Worm (Caenorhabditis elegans) whole organism, young adult: Measurements from ENCODE around the gene Y102A11A.1.
A peak's percentile ranks its signal among the peaks of the same experiment; 100 is the strongest.
"Not testable (repeated sequence)": the region's sequence is repeated elsewhere in the genome, so short reads cannot be mapped to it uniquely, and the experiment has no call there.

ENCODE experiments used
- B0019.2 ChIP-seq: fragments of 200-800 bp; sonication (Bioruptor generic); conservative IDR thresholded peaks from 2 replicates; pipeline ENCODE4 v1.3.6; 2022; ENCODE audit warnings: missing genetic modification reagents, missing genetic modification characterization, missing compliant biosample characterization
- C17E4.6 ChIP-seq: fragments of 200-800 bp; sonication (Bioruptor generic); IDR thresholded peaks from 2 replicates; pipeline ENCODE4 v1.3.6; 2022; ENCODE audit warnings: missing genetic modification reagents, missing genetic modification characterization, missing compliant biosample characterization
- D2030.7 ChIP-seq: fragments of 200-800 bp; sonication (Bioruptor generic); IDR thresholded peaks from 2 replicates; pipeline ENCODE4 v1.3.6; 2022; ENCODE audit warnings: missing genetic modification reagents, missing genetic modification characterization, missing compliant biosample characterization
- F33H1.4 ChIP-seq: fragments of 200-800 bp; sonication (Bioruptor generic); IDR thresholded peaks from 2 replicates; pipeline ENCODE4 v1.3.6; 2022; ENCODE audit warnings: missing genetic modification reagents, missing genetic modification characterization, missing compliant biosample characterization
- F37B4.10 ChIP-seq: fragments of 200-800 bp; sonication (Bioruptor generic); IDR thresholded peaks from 2 replicates; pipeline ENCODE4 v1.3.6; 2022; ENCODE audit warnings: missing genetic modification characterization, missing compliant biosample characterization
- K11D2.4 ChIP-seq: fragments of 200-800 bp; sonication (Bioruptor generic); IDR thresholded peaks from 2 replicates; pipeline ENCODE4 v1.3.6; 2022; ENCODE audit warnings: missing genetic modification reagents, missing genetic modification characterization, missing compliant biosample characterization
- Y53F4B.3 ChIP-seq: fragments of 200-800 bp; sonication (Bioruptor generic); IDR thresholded peaks from 2 replicates; pipeline ENCODE4 v1.3.6; 2022; ENCODE audit warnings: missing genetic modification reagents, missing genetic modification characterization, missing compliant biosample characterization
- Y53G8AR.9 ChIP-seq: fragments of 200-800 bp; sonication (Bioruptor generic); conservative IDR thresholded peaks from 2 replicates; pipeline ENCODE4 v1.3.6; 2022; ENCODE audit warnings: missing genetic modification reagents, missing genetic modification characterization, missing compliant biosample characterization
- Y56A3A.18 ChIP-seq: fragments of 200-800 bp; sonication (Bioruptor generic); IDR thresholded peaks from 2 replicates; pipeline ENCODE4 v1.3.6; 2022; ENCODE audit warnings: missing genetic modification reagents, missing genetic modification characterization, missing compliant biosample characterization
- Y79H2A.3 ChIP-seq: fragments of 200-800 bp; sonication (Bioruptor generic); conservative IDR thresholded peaks from 2 replicates; pipeline ENCODE4 v1.3.6; 2022; ENCODE audit warnings: missing genetic modification reagents, missing genetic modification characterization, missing compliant biosample characterization
- Y95B8A.8 ChIP-seq: fragments of 200-800 bp; sonication (Bioruptor generic); IDR thresholded peaks from 2 replicates; pipeline ENCODE4 v1.3.6; 2022; ENCODE audit warnings: missing genetic modification reagents, missing genetic modification characterization, missing compliant biosample characterization
- aptf-2 ChIP-seq: fragments of 200-800 bp; sonication (Bioruptor generic); conservative IDR thresholded peaks from 2 replicates; pipeline ENCODE4 v1.3.6; 2022; ENCODE audit warnings: missing genetic modification reagents, missing genetic modification characterization, missing compliant biosample characterization
- attf-3 ChIP-seq: fragments of 200-800 bp; sonication (Bioruptor generic); conservative IDR thresholded peaks from 2 replicates; pipeline ENCODE4 v1.3.6; 2022; ENCODE audit warnings: missing genetic modification reagents, missing genetic modification characterization, missing compliant biosample characterization
- attf-6 ChIP-seq: fragments of 200-800 bp; sonication (Bioruptor generic); IDR thresholded peaks from 2 replicates; pipeline ENCODE4 v1.3.6; 2022; ENCODE audit warnings: missing genetic modification reagents, missing genetic modification characterization, missing compliant biosample characterization
- bed-1 ChIP-seq: fragments of 200-800 bp; sonication (Bioruptor generic); IDR thresholded peaks from 2 replicates; pipeline ENCODE4 v1.3.6; 2022; ENCODE audit warnings: missing genetic modification reagents, missing genetic modification characterization, missing compliant biosample characterization
- bed-2 ChIP-seq: fragments of 200-800 bp; sonication (Bioruptor generic); IDR thresholded peaks from 2 replicates; pipeline ENCODE4 v1.3.6; 2022; ENCODE audit warnings: missing genetic modification reagents, missing genetic modification characterization, missing compliant biosample characterization
- cebp-1 ChIP-seq, 2 experiments: fragments of 200-800 bp in 1 of 2; sonication (Bioruptor generic) in 1 of 2; sonication (generic microtip) in 1 of 2; IDR thresholded peaks in 1 of 2; optimal IDR thresholded peaks in 1 of 2; 2 replicates each; pipeline versions ENCODE4 v1.3.6 to Lab custom; 2017 to 2022; ENCODE audit warnings: missing compliant biosample characterization in 2 of 2, missing genetic modification characterization in 2 of 2, mild to moderate bottlenecking in 1 of 2, missing genetic modification reagents in 1 of 2, moderate library complexity in 1 of 2
- cebp-2 ChIP-seq: fragments of 200-800 bp; sonication (Bioruptor generic); IDR thresholded peaks from 2 replicates; pipeline ENCODE4 v1.3.6; 2022; ENCODE audit warnings: missing genetic modification characterization, missing compliant biosample characterization
- ceh-100 ChIP-seq: fragments of 200-800 bp; sonication (Bioruptor generic); IDR thresholded peaks from 2 replicates; pipeline ENCODE4 v1.3.6; 2022; ENCODE audit warnings: missing genetic modification reagents, missing genetic modification characterization, missing compliant biosample characterization
- ceh-40 ChIP-seq: fragments of 200-800 bp; sonication (Bioruptor generic); IDR thresholded peaks from 2 replicates; pipeline ENCODE4 v1.3.6; 2022; ENCODE audit warnings: missing genetic modification characterization, missing compliant biosample characterization
- ceh-58 ChIP-seq: fragments of 200-800 bp; sonication (Bioruptor generic); IDR thresholded peaks from 2 replicates; pipeline ENCODE4 v1.3.6; 2022; ENCODE audit warnings: missing genetic modification characterization, missing compliant biosample characterization
- dox-1 ChIP-seq: fragments of 200-800 bp; sonication (Bioruptor generic); IDR thresholded peaks from 2 replicates; pipeline ENCODE4 v1.3.6; 2022; ENCODE audit warnings: missing genetic modification reagents, missing genetic modification characterization, missing compliant biosample characterization
- egl-18 ChIP-seq: fragments of 200-800 bp; sonication (Bioruptor generic); IDR thresholded peaks from 2 replicates; pipeline ENCODE4 v1.3.6; 2022; ENCODE audit warnings: missing genetic modification reagents, missing genetic modification characterization, missing compliant biosample characterization
- egl-44 ChIP-seq: fragments of 200-800 bp; sonication (Bioruptor generic); IDR thresholded peaks from 2 replicates; pipeline ENCODE4 v1.3.6; 2022; ENCODE audit warnings: missing genetic modification reagents, missing genetic modification characterization, missing compliant biosample characterization
- egrh-3 ChIP-seq: fragments of 200-800 bp; sonication (Bioruptor generic); IDR thresholded peaks from 2 replicates; pipeline ENCODE4 v1.3.6; 2022; ENCODE audit warnings: missing genetic modification reagents, missing genetic modification characterization, missing compliant biosample characterization
- ekl-4 ChIP-seq: fragments of 200-800 bp; sonication (Bioruptor generic); IDR thresholded peaks from 2 replicates; pipeline ENCODE4 v1.3.6; 2022; ENCODE audit warnings: missing genetic modification reagents, missing genetic modification characterization, missing compliant biosample characterization
- hsf-1 ChIP-seq: fragments of 200-800 bp; sonication (Bioruptor generic); IDR thresholded peaks from 2 replicates; pipeline ENCODE4 v1.3.6; 2022; ENCODE audit warnings: missing genetic modification reagents, missing genetic modification characterization, missing compliant biosample characterization
- let-526 ChIP-seq: fragments of 200-800 bp; sonication (Bioruptor generic); IDR thresholded peaks from 2 replicates; pipeline ENCODE4 v1.3.6; 2022; ENCODE audit warnings: missing genetic modification reagents, missing genetic modification characterization, missing compliant biosample characterization
- lin-26 ChIP-seq: fragments of 200-800 bp; sonication (Bioruptor generic); IDR thresholded peaks from 2 replicates; pipeline ENCODE4 v1.3.6; 2022; ENCODE audit warnings: missing genetic modification reagents, missing genetic modification characterization, missing compliant biosample characterization
- madf-3 ChIP-seq: fragments of 200-800 bp; sonication (Bioruptor generic); IDR thresholded peaks from 2 replicates; pipeline ENCODE4 v1.3.6; 2022; ENCODE audit warnings: missing genetic modification reagents, missing genetic modification characterization, missing compliant biosample characterization
- mcd-1 ChIP-seq: fragments of 200-800 bp; sonication (Bioruptor generic); IDR thresholded peaks from 2 replicates; pipeline ENCODE4 v1.3.6; 2022; ENCODE audit warnings: missing genetic modification reagents, missing genetic modification characterization, missing compliant biosample characterization
- mel-28 ChIP-seq: sonication (generic microtip); optimal IDR thresholded peaks from 2 replicates; lab custom pipeline; 2016; ENCODE audit warnings: borderline replicate concordance, mild to moderate bottlenecking, missing genetic modification characterization, missing compliant biosample characterization
- nfyb-1 ChIP-seq: fragments of 200-800 bp; sonication (Bioruptor generic); IDR thresholded peaks from 2 replicates; pipeline ENCODE4 v1.3.6; 2022; ENCODE audit warnings: missing genetic modification reagents, missing genetic modification characterization, missing compliant biosample characterization
- nhr-120 ChIP-seq: fragments of 200-800 bp; sonication (Bioruptor generic); IDR thresholded peaks from 2 replicates; pipeline ENCODE4 v1.3.6; 2022; ENCODE audit warnings: missing genetic modification characterization, missing compliant biosample characterization
- rcor-1 ChIP-seq: fragments of 200-800 bp; sonication (Bioruptor generic); IDR thresholded peaks from 2 replicates; pipeline ENCODE4 v1.3.6; 2022; ENCODE audit warnings: missing genetic modification reagents, missing genetic modification characterization, missing compliant biosample characterization
- sea-2 ChIP-seq: fragments of 200-800 bp; sonication (Bioruptor generic); IDR thresholded peaks from 2 replicates; pipeline ENCODE4 v1.3.6; 2022; ENCODE audit warnings: missing genetic modification characterization, missing compliant biosample characterization
- ztf-28 ChIP-seq: fragments of 200-800 bp; sonication (Bioruptor generic); IDR thresholded peaks from 2 replicates; pipeline ENCODE4 v1.3.6; 2022; ENCODE audit warnings: missing genetic modification reagents, missing genetic modification characterization, missing compliant biosample characterization
- ztf-6 ChIP-seq: fragments of 200-800 bp; sonication (Bioruptor generic); IDR thresholded peaks from 2 replicates; pipeline ENCODE4 v1.3.6; 2022; ENCODE audit warnings: missing genetic modification reagents, missing genetic modification characterization, missing compliant biosample characterization

Gene Y102A11A.1

DNA sequence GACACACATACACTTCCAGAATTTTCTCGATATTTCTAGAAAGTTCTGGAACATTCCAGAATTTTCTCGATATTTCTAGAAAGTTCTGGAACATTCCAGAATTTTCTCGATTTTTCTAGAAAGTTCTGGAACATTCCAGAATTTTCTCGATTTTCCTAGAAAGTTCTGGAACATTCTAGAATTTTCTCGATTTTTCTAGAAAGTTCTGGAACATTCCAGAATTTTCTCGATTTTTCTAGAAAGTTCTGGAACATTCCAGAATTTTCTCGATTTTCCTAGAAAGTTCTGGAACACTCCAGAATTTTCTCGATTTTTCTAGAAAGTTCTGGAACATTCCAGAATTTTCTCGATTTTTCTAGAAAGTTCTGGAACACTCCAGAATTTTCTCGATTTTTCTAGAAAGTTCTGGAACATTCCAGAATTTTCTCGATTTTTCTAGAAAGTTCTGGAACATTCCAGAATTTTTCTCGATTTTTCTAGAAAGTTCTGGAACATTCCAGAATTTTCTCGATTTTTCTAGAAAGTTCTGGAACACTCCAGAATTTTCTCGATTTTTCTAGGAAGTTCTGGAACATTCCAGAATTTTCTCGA, 6.3 kb downstream of the Y102A11A.1 start (continued):
- TF ChIP-seq D2030.7 (GFP tag; lab: Robert Waterston, UW) (peak; percentile 98), ceh-40 (GFP tag; lab: Robert Waterston, UW) (peak; percentile 96), B0019.2 (GFP tag; lab: Robert Waterston, UW) (peak; percentile 93), egl-44 (GFP tag; lab: Robert Waterston, UW) (peak; percentile 97), bed-1 (peak; percentile 89; the same call in 1 of the 2 replicates), aptf-2 (GFP tag; lab: Robert Waterston, UW) (peak; percentile 83), attf-3 (GFP tag; lab: Robert Waterston, UW) (peak; percentile 72), ekl-4 (GFP tag; lab: Robert Waterston, UW) (peak; percentile 98), nfyb-1 (GFP tag; lab: Robert Waterston, UW) (peak; percentile 96), dox-1 (GFP tag; lab: Robert Waterston, UW) (peak; percentile 100), ztf-6 (GFP tag; lab: Robert Waterston, UW) (peak; percentile 92), ztf-28 (GFP tag; lab: Robert Waterston, UW) (peak; percentile 88), cebp-1 (GFP tag; IDR thresholded peaks at IDR 0.05; lab: Robert Waterston, UW) (peak; percentile 76), C17E4.6 (GFP tag; lab: Robert Waterston, UW) (peak; percentile 42; the same call in 1 of the 2 replicates), Y79H2A.3 (GFP tag; lab: Robert Waterston, UW) (peak; percentile 94; the same call in 1 of the 2 replicates), egl-18 (GFP tag; lab: Robert Waterston, UW) (peak; percentile 96), mcd-1 (GFP tag; lab: Robert Waterston, UW) (peak; percentile 61; the same call in 1 of the 2 replicates), Y56A3A.18 (GFP tag; lab: Robert Waterston, UW) (peak; percentile 91; the same call in 1 of the 2 replicates), let-526 (peak; percentile 93), K11D2.4 (GFP tag; lab: Robert Waterston, UW) (peak; percentile 54; the same call in 1 of the 2 replicates), ceh-100 (GFP tag; lab: Robert Waterston, UW) (peak; percentile 87), rcor-1 (GFP tag; lab: Robert Waterston, UW) (peak; percentile 98), sea-2 (GFP tag; lab: Robert Waterston, UW) (peak; percentile 56; the same call in 1 of the 2 replicates), madf-3 (GFP tag; lab: Robert Waterston, UW) (peak; percentile 95), Y95B8A.8 (GFP tag; lab: Robert Waterston, UW) (peak; percentile 97), attf-6 (GFP tag; lab: Robert Waterston, UW) (peak; percentile 92), Y53F4B.3 (GFP tag; lab: Robert Waterston, UW) (peak; percentile 97), ceh-58 (GFP tag; lab: Robert Waterston, UW) (peak; percentile 98; the same call in 1 of the 2 replicates), egrh-3 (peak; percentile 96)
- TF ChIP-seq cebp-1 (tag; optimal IDR thresholded peaks at IDR 0.05; lab: Kevin White, UChicago): not testable (repeated sequence)
- TF ChIP-seq, all 124 proteins: peak for 43; not testable (repeated sequence) for 81

DNA sequence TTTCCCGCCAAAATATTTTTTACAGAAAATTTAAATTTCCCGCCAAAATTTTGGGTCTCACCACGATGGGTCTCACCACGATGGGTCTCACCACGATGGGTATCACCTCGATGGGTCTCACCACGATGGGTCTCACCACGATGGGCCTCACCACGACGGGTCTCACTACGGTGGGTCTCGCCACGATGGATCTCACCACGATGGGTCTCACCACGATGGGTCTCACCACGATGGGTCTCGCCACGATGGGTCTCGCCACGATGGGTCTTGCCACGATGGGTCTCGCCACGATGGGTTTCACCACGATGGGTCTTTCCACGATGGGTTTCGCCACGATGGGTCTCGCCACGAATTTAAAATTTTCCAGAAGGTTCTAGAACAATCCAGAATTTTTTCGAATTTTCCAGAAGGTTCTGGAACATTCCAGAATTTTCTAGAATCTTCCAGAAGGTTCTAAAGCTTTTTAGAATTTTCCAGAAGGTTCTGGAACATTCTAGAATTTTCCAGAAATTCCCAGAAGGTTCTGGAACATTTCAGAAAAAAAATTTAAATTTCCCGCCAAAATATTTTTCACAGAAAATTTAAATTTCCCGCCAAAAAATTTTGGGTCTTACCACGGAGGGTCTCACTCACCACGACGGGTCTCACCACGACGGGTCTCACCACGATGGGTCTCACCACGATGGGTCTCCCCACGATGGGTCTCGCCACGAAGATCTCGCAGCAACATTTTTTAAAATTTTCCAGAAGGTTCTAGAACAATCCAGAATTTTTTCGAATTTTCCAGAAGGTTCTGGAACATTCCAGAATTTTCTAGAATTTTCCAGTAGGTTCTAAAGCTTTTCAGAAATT, 7.1 kb downstream of the Y102A11A.1 start:
- TF ChIP-seq dox-1 (GFP tag; lab: Robert Waterston, UW) (peak; percentile 79), K11D2.4 (GFP tag; lab: Robert Waterston, UW) (peak; percentile 20; the same call in 1 of the 2 replicates), ekl-4 (GFP tag; lab: Robert Waterston, UW) (peak; percentile 57; the same call in 1 of the 2 replicates), hsf-1 (GFP tag; lab: Robert Waterston, UW) (peak; percentile 97), Y53G8AR.9 (GFP tag; lab: Robert Waterston, UW) (0 out of 2 replicates have a peak, but pooled peaks have one; percentile 42), nhr-120 (peak; percentile 93; the same call in 1 of the 2 replicates), egrh-3 (peak; percentile 52; the same call in 1 of the 2 replicates), ceh-100 (GFP tag; lab: Robert Waterston, UW) (peak; percentile 52), mel-28 (tag; lab: Kevin White, UChicago) (peak; percentile 5), Y56A3A.18 (GFP tag; lab: Robert Waterston, UW) (peak; percentile 76; the same call in 1 of the 2 replicates), bed-1 (peak; percentile 38; the same call in 1 of the 2 replicates), nfyb-1 (GFP tag; lab: Robert Waterston, UW) (peak; percentile 48; the same call in 1 of the 2 replicates), bed-2 (GFP tag; lab: Robert Waterston, UW) (peak; percentile 52; the same call in 1 of the 2 replicates), F33H1.4 (GFP tag; lab: Robert Waterston, UW) (peak; percentile 47), madf-3 (GFP tag; lab: Robert Waterston, UW) (peak; percentile 53; the same call in 1 of the 2 replicates), lin-26 (GFP tag; lab: Robert Waterston, UW) (peak; percentile 51; the same call in 1 of the 2 replicates), F37B4.10 (GFP tag; lab: Robert Waterston, UW) (0 out of 2 replicates have a peak, but pooled peaks have one; percentile 32), ceh-40 (GFP tag; lab: Robert Waterston, UW) (0 out of 2 replicates have a peak, but pooled peaks have one; percentile 2), cebp-2 (GFP tag; lab: Robert Waterston, UW) (0 out of 2 replicates have a peak, but pooled peaks have one; percentile 46)
- TF ChIP-seq, all 124 proteins: peak for 19; not testable (repeated sequence) for 105
